Fruit fly (Drosophila melanogaster): ENCODE data around the gene CG15465.

The CG15465 gene

dm6 chrX:5082354-5082818 lies 3.2 kb upstream of the CG15465 start (continued):
- TF ChIP-seq CG4282 (GFP tag; optimal IDR thresholded peaks at IDR 0.05) (no peak), ase (GFP tag; IDR thresholded peaks at IDR 0.05) (no peak), dm (GFP tag; optimal IDR thresholded peaks at IDR 0.05) (no peak), hkb (optimal IDR thresholded peaks at IDR 0.05) (no peak), hkb (GFP tag; IDR thresholded peaks at IDR 0.05) (no peak), ftz-f1 (GFP tag; optimal IDR thresholded peaks at IDR 0.05) (no peak), Awh (GFP tag; IDR thresholded peaks at IDR 0.05) (no peak), CG1603 (tag; optimal IDR thresholded peaks at IDR 0.05) (no peak), gem (tag; optimal IDR thresholded peaks at IDR 0.05) (no peak), exex (tag; optimal IDR thresholded peaks at IDR 0.05) (peak; percentile 22), zfh2 (GFP tag; optimal IDR thresholded peaks at IDR 0.05) (no peak), org-1 (GFP tag; optimal IDR thresholded peaks at IDR 0.05) (no peak), bsh (GFP tag; optimal IDR thresholded peaks at IDR 0.05) (peak in 1 of 2 experiments; percentile 85), CG14710 (tag; optimal IDR thresholded peaks at IDR 0.05) (no peak), Rx (GFP tag; IDR thresholded peaks at IDR 0.05) (no peak), Adf1 (GFP tag; IDR thresholded peaks at IDR 0.05) (peak; percentile 10; the same call in 1 of the 2 replicates), CG17385 (GFP tag; optimal IDR thresholded peaks at IDR 0.05) (peak; percentile 98), CG2678 (tag; optimal IDR thresholded peaks at IDR 0.05) (no peak), CG8388 (GFP tag; optimal IDR thresholded peaks at IDR 0.05) (no peak), psq (GFP tag; optimal IDR thresholded peaks at IDR 0.05) (peak; percentile 75)

dm6 chrX:5082840-5083646 lies 2.5 kb upstream of the CG15465 start:
- TF ChIP-seq CG4360 (GFP tag; IDR thresholded peaks at IDR 0.05) (peak; percentile 53), gfzf (GFP tag; optimal IDR thresholded peaks at IDR 0.05) (peak; percentile 12), pb (GFP tag; optimal IDR thresholded peaks at IDR 0.05) (peak; percentile 20), sob (GFP tag; IDR thresholded peaks at IDR 0.05) (peak; percentile 62), Dad (GFP tag; optimal IDR thresholded peaks at IDR 0.05) (peak; percentile 19), Dip3 (GFP tag; optimal IDR thresholded peaks at IDR 0.05) (peak; percentile 17), nau (GFP tag; optimal IDR thresholded peaks at IDR 0.05) (peak; percentile 21), CG1792 (GFP tag; optimal IDR thresholded peaks at IDR 0.05) (peak; percentile 47), bab2 (GFP tag; optimal IDR thresholded peaks at IDR 0.05) (peak; percentile 20), CG10321 (GFP tag; IDR thresholded peaks at IDR 0.05) (peak; percentile 16; the same call in 1 of the 2 replicates), dpn (GFP tag; optimal IDR thresholded peaks at IDR 0.05) (peak in 1 of 2 experiments; percentile 50), zfh2 (GFP tag; optimal IDR thresholded peaks at IDR 0.05) (peak; percentile 64), Mad (GFP tag; optimal IDR thresholded peaks at IDR 0.05) (peak; percentile 28), chm (GFP tag; IDR thresholded peaks at IDR 0.05) (peak; percentile 74), nom (GFP tag; optimal IDR thresholded peaks at IDR 0.05) (peak; percentile 77), dysf (GFP tag; IDR thresholded peaks at IDR 0.05) (no peak), seq (GFP tag; IDR thresholded peaks at IDR 0.05) (peak; percentile 60), Dbx (GFP tag; IDR thresholded peaks at IDR 0.05) (no peak), vfl (GFP tag; optimal IDR thresholded peaks at IDR 0.05) (peak; percentile 24), gro (GFP tag; optimal IDR thresholded peaks at IDR 0.05) (peak; percentile 17), CG1647 (GFP tag; optimal IDR thresholded peaks at IDR 0.05) (peak; percentile 24), B-H2 (GFP tag; optimal IDR thresholded peaks at IDR 0.05) (peak; percentile 29), CG13287 (GFP tag; IDR thresholded peaks at IDR 0.05; ENCODE audit: partially characterized antibody) (peak; percentile 6; the same call in 1 of the 2 replicates), H2.0 (GFP tag; IDR thresholded peaks at IDR 0.05) (0 out of 2 replicates have a peak, but pooled peaks have one; percentile 2), CG14441 (GFP tag; IDR thresholded peaks at IDR 0.05) (0 out of 2 replicates have a peak, but pooled peaks have one; percentile 29), pzg (GFP tag; optimal IDR thresholded peaks at IDR 0.05) (peak; percentile 75), CG34422 (GFP tag; IDR thresholded peaks at IDR 0.05) (peak; percentile 23; the same call in 1 of the 3 replicates), pnt (GFP tag; optimal IDR thresholded peaks at IDR 0.05) (peak; percentile 12), CG30403 (GFP tag; optimal IDR thresholded peaks at IDR 0.05) (peak; percentile 27), CG17186 (GFP tag; optimal IDR thresholded peaks at IDR 0.05) (peak; percentile 55)
